Worm (Caenorhabditis elegans) whole organism, young adult: Measurements from ENCODE around the gene srg-64.

ENCODE experiments used
- B0019.2 ChIP-seq: fragments of 200-800 bp; sonication (Bioruptor generic); conservative IDR thresholded peaks from 2 replicates; pipeline ENCODE4 v1.3.6; 2022; ENCODE audit warnings: missing genetic modification reagents, missing genetic modification characterization, missing compliant biosample characterization
- B0261.1 ChIP-seq: sonication (generic microtip); optimal IDR thresholded peaks from 2 replicates; lab custom pipeline; 2016; ENCODE audit warnings: mild to moderate bottlenecking, missing genetic modification characterization, moderate library complexity, missing compliant biosample characterization
- D2030.7 ChIP-seq: fragments of 200-800 bp; sonication (Bioruptor generic); IDR thresholded peaks from 2 replicates; pipeline ENCODE4 v1.3.6; 2022; ENCODE audit warnings: missing genetic modification reagents, missing genetic modification characterization, missing compliant biosample characterization
- F10E7.11 ChIP-seq: sonication (generic microtip); optimal IDR thresholded peaks from 2 replicates; lab custom pipeline; 2017; ENCODE audit warnings: mild to moderate bottlenecking, missing genetic modification characterization, moderate library complexity, missing compliant biosample characterization
- F23B12.7 ChIP-seq: sonication (generic microtip); optimal IDR thresholded peaks from 2 replicates; lab custom pipeline; 2017; ENCODE audit warnings: missing genetic modification characterization, mild to moderate bottlenecking, missing compliant biosample characterization, antibody characterized with exemption, moderate library complexity; ENCODE audit not compliant: insufficient read depth
- F37B4.10 ChIP-seq: fragments of 200-800 bp; sonication (Bioruptor generic); IDR thresholded peaks from 2 replicates; pipeline ENCODE4 v1.3.6; 2022; ENCODE audit warnings: missing genetic modification characterization, missing compliant biosample characterization
- F39B2.1 ChIP-seq: fragments of 200-800 bp; sonication (Bioruptor generic); IDR thresholded peaks from 2 replicates; pipeline ENCODE4 v1.3.6; 2022; ENCODE audit warnings: missing genetic modification reagents, missing genetic modification characterization, missing compliant biosample characterization
- F49E8.2 ChIP-seq: sonication (generic microtip); optimal IDR thresholded peaks from 3 replicates; lab custom pipeline; 2017; ENCODE audit warnings: missing genetic modification characterization, mild to moderate bottlenecking, missing compliant biosample characterization, antibody characterized with exemption, moderate library complexity; ENCODE audit not compliant: insufficient read depth
- F55B11.4 ChIP-seq: sonication (generic microtip); optimal IDR thresholded peaks from 2 replicates; lab custom pipeline; 2016; ENCODE audit warnings: missing compliant biosample characterization, missing genetic modification characterization, borderline replicate concordance; ENCODE audit not compliant: insufficient read depth
- F57A8.1 ChIP-seq: fragments of 200-800 bp; sonication (Bioruptor generic); optimal IDR thresholded peaks from 2 replicates; lab custom pipeline; 2018; ENCODE audit warnings: mild to moderate bottlenecking, missing genetic modification characterization, moderate library complexity, missing compliant biosample characterization
- K11D2.4 ChIP-seq: fragments of 200-800 bp; sonication (Bioruptor generic); IDR thresholded peaks from 2 replicates; pipeline ENCODE4 v1.3.6; 2022; ENCODE audit warnings: missing genetic modification reagents, missing genetic modification characterization, missing compliant biosample characterization
- K12H6.12 ChIP-seq: fragments of 200-800 bp; sonication (Bioruptor generic); optimal IDR thresholded peaks from 2 replicates; lab custom pipeline; 2018; ENCODE audit warnings: mild to moderate bottlenecking, missing genetic modification characterization, missing compliant biosample characterization
- Y53F4B.3 ChIP-seq: fragments of 200-800 bp; sonication (Bioruptor generic); IDR thresholded peaks from 2 replicates; pipeline ENCODE4 v1.3.6; 2022; ENCODE audit warnings: missing genetic modification reagents, missing genetic modification characterization, missing compliant biosample characterization
- Y53G8AR.9 ChIP-seq: fragments of 200-800 bp; sonication (Bioruptor generic); conservative IDR thresholded peaks from 2 replicates; pipeline ENCODE4 v1.3.6; 2022; ENCODE audit warnings: missing genetic modification reagents, missing genetic modification characterization, missing compliant biosample characterization
- Y79H2A.3 ChIP-seq: fragments of 200-800 bp; sonication (Bioruptor generic); conservative IDR thresholded peaks from 2 replicates; pipeline ENCODE4 v1.3.6; 2022; ENCODE audit warnings: missing genetic modification reagents, missing genetic modification characterization, missing compliant biosample characterization
- aptf-2 ChIP-seq: fragments of 200-800 bp; sonication (Bioruptor generic); conservative IDR thresholded peaks from 2 replicates; pipeline ENCODE4 v1.3.6; 2022; ENCODE audit warnings: missing genetic modification reagents, missing genetic modification characterization, missing compliant biosample characterization
- aptf-3 ChIP-seq: fragments of 200-800 bp; sonication (Bioruptor generic); IDR thresholded peaks from 2 replicates; pipeline ENCODE4 v1.3.6; 2022; ENCODE audit warnings: missing genetic modification characterization, missing compliant biosample characterization
- atf-7 ChIP-seq: sonication (generic microtip); optimal IDR thresholded peaks from 2 replicates; lab custom pipeline; 2017; ENCODE audit warnings: mild to moderate bottlenecking, missing genetic modification characterization, missing compliant biosample characterization
- attf-6 ChIP-seq: fragments of 200-800 bp; sonication (Bioruptor generic); IDR thresholded peaks from 2 replicates; pipeline ENCODE4 v1.3.6; 2022; ENCODE audit warnings: missing genetic modification reagents, missing genetic modification characterization, missing compliant biosample characterization
- bed-1 ChIP-seq: fragments of 200-800 bp; sonication (Bioruptor generic); IDR thresholded peaks from 2 replicates; pipeline ENCODE4 v1.3.6; 2022; ENCODE audit warnings: missing genetic modification reagents, missing genetic modification characterization, missing compliant biosample characterization
- bed-2 ChIP-seq: fragments of 200-800 bp; sonication (Bioruptor generic); IDR thresholded peaks from 2 replicates; pipeline ENCODE4 v1.3.6; 2022; ENCODE audit warnings: missing genetic modification reagents, missing genetic modification characterization, missing compliant biosample characterization
- ccch-3 ChIP-seq: fragments of 200-800 bp; sonication (Bioruptor generic); optimal IDR thresholded peaks from 2 replicates; lab custom pipeline; 2018; ENCODE audit warnings: mild to moderate bottlenecking, missing genetic modification characterization, missing compliant biosample characterization
- ceh-79 ChIP-seq: sonication (generic microtip); optimal IDR thresholded peaks from 2 replicates; lab custom pipeline; 2017; ENCODE audit warnings: mild to moderate bottlenecking, missing genetic modification characterization, missing compliant biosample characterization
- chd-7 ChIP-seq: sonication (generic microtip); optimal IDR thresholded peaks from 2 replicates; lab custom pipeline; 2016; ENCODE audit warnings: mild to moderate bottlenecking, missing genetic modification characterization, moderate library complexity, missing compliant biosample characterization
- dox-1 ChIP-seq: fragments of 200-800 bp; sonication (Bioruptor generic); IDR thresholded peaks from 2 replicates; pipeline ENCODE4 v1.3.6; 2022; ENCODE audit warnings: missing genetic modification reagents, missing genetic modification characterization, missing compliant biosample characterization
- dpff-1 ChIP-seq: sonication (generic microtip); optimal IDR thresholded peaks from 2 replicates; lab custom pipeline; 2017; ENCODE audit warnings: mild to moderate bottlenecking, missing genetic modification characterization, missing compliant biosample characterization
- dpl-1 ChIP-seq: fragments of 150-350 bp; optimal IDR thresholded peaks from 2 replicates; lab custom pipeline; 2014; ENCODE audit warnings: missing biosample characterization, missing genetic modification reagents, missing genetic modification characterization
- egl-18 ChIP-seq: fragments of 200-800 bp; sonication (Bioruptor generic); IDR thresholded peaks from 2 replicates; pipeline ENCODE4 v1.3.6; 2022; ENCODE audit warnings: missing genetic modification reagents, missing genetic modification characterization, missing compliant biosample characterization
- egl-44 ChIP-seq: fragments of 200-800 bp; sonication (Bioruptor generic); IDR thresholded peaks from 2 replicates; pipeline ENCODE4 v1.3.6; 2022; ENCODE audit warnings: missing genetic modification reagents, missing genetic modification characterization, missing compliant biosample characterization
- hlh-12 ChIP-seq: sonication (generic microtip); optimal IDR thresholded peaks from 2 replicates; lab custom pipeline; 2016; ENCODE audit warnings: missing genetic modification characterization, missing compliant biosample characterization
- hmg-1.2 ChIP-seq: fragments of 200-800 bp; sonication (Bioruptor generic); IDR thresholded peaks from 2 replicates; pipeline ENCODE4 v1.3.6; 2022; ENCODE audit warnings: missing genetic modification reagents, missing genetic modification characterization, missing compliant biosample characterization
- let-526 ChIP-seq: fragments of 200-800 bp; sonication (Bioruptor generic); IDR thresholded peaks from 2 replicates; pipeline ENCODE4 v1.3.6; 2022; ENCODE audit warnings: missing genetic modification reagents, missing genetic modification characterization, missing compliant biosample characterization
- lin-40 ChIP-seq: sonication (generic microtip); optimal IDR thresholded peaks from 2 replicates; lab custom pipeline; 2016; ENCODE audit warnings: missing genetic modification characterization, mild to moderate bottlenecking, missing compliant biosample characterization, missing genotype, missing genetic modification reagents
- madf-8 ChIP-seq: fragments of 200-800 bp; sonication (Bioruptor generic); conservative IDR thresholded peaks from 2 replicates; pipeline ENCODE4 v1.3.6; 2022; ENCODE audit warnings: missing genetic modification reagents, missing genetic modification characterization, missing compliant biosample characterization
- mel-28 ChIP-seq: sonication (generic microtip); optimal IDR thresholded peaks from 2 replicates; lab custom pipeline; 2016; ENCODE audit warnings: borderline replicate concordance, mild to moderate bottlenecking, missing genetic modification characterization, missing compliant biosample characterization
- nfyb-1 ChIP-seq: fragments of 200-800 bp; sonication (Bioruptor generic); IDR thresholded peaks from 2 replicates; pipeline ENCODE4 v1.3.6; 2022; ENCODE audit warnings: missing genetic modification reagents, missing genetic modification characterization, missing compliant biosample characterization
- nhr-179 ChIP-seq: sonication (generic microtip); optimal IDR thresholded peaks from 2 replicates; lab custom pipeline; 2016; ENCODE audit warnings: mild to moderate bottlenecking, missing genetic modification characterization, missing compliant biosample characterization
- nhr-27 ChIP-seq: fragments of 200-800 bp; sonication (Bioruptor generic); optimal IDR thresholded peaks from 2 replicates; lab custom pipeline; 2018; ENCODE audit warnings: mild to moderate bottlenecking, missing genetic modification characterization, moderate library complexity, missing compliant biosample characterization
- nhr-80 ChIP-seq: sonication (generic microtip); optimal IDR thresholded peaks from 2 replicates; lab custom pipeline; 2016; ENCODE audit warnings: missing genetic modification characterization, missing compliant biosample characterization
- repo-1 ChIP-seq: sonication (generic microtip); optimal IDR thresholded peaks from 2 replicates; lab custom pipeline; 2017; ENCODE audit warnings: mild to moderate bottlenecking, missing genetic modification characterization, missing compliant biosample characterization
- rpc-1 ChIP-seq, 2 experiments: fragments of 150-350 bp in 1 of 2; sonication (generic microtip) in 1 of 2; optimal IDR thresholded peaks; 2 replicates each; lab custom pipeline; 2014 to 2018; ENCODE audit warnings: missing biosample characterization in 1 of 2, missing genetic modification characterization in 1 of 2, missing genetic modification reagents in 1 of 2, missing genotype in 1 of 2
- sdz-38 ChIP-seq: sonication (generic microtip); optimal IDR thresholded peaks from 2 replicates; lab custom pipeline; 2016; ENCODE audit warnings: missing genotype, missing genetic modification characterization, missing compliant biosample characterization
- sea-2 ChIP-seq: fragments of 200-800 bp; sonication (Bioruptor generic); IDR thresholded peaks from 2 replicates; pipeline ENCODE4 v1.3.6; 2022; ENCODE audit warnings: missing genetic modification characterization, missing compliant biosample characterization
- tbp1 ChIP-seq: fragments of 200-800 bp; sonication (Bioruptor generic); optimal IDR thresholded peaks from 2 replicates; lab custom pipeline; 2018; ENCODE audit warnings: mild to moderate bottlenecking, missing genetic modification characterization, missing compliant biosample characterization
- tbx-9 ChIP-seq: sonication (generic microtip); optimal IDR thresholded peaks from 2 replicates; lab custom pipeline; 2016; ENCODE audit warnings: borderline replicate concordance, missing genetic modification characterization, inconsistent platforms, missing compliant biosample characterization
- unc-130 ChIP-seq: sonication (generic microtip); optimal IDR thresholded peaks from 2 replicates; lab custom pipeline; 2016; ENCODE audit warnings: missing genetic modification reagents, missing genetic modification characterization, missing compliant biosample characterization
- unc-62 ChIP-seq: fragments of 150-350 bp; optimal IDR thresholded peaks from 2 replicates; lab custom pipeline; 2014; ENCODE audit warnings: missing biosample characterization, missing genetic modification reagents, missing genetic modification characterization
- zfh-2 ChIP-seq: fragments of 200-800 bp; sonication (Bioruptor generic); conservative IDR thresholded peaks from 2 replicates; pipeline ENCODE4 v1.3.6; 2022; ENCODE audit warnings: missing genetic modification reagents, missing genetic modification characterization, missing compliant biosample characterization
- ztf-26 ChIP-seq: sonication (generic microtip); optimal IDR thresholded peaks from 2 replicates; lab custom pipeline; 2017; ENCODE audit warnings: missing genetic modification characterization, missing compliant biosample characterization
- ztf-28 ChIP-seq: fragments of 200-800 bp; sonication (Bioruptor generic); IDR thresholded peaks from 2 replicates; pipeline ENCODE4 v1.3.6; 2022; ENCODE audit warnings: missing genetic modification reagents, missing genetic modification characterization, missing compliant biosample characterization

Gene srg-64

ce11 chrX:15736419-15736818 lies 4.0 kb downstream of the srg-64 start (continued):
- TF ChIP-seq F37B4.10 (GFP tag; lab: Robert Waterston, UW), result no peak
- TF ChIP-seq chd-7 (tag; lab: Kevin White, UChicago), result no peak
- no peak for TF ChIP-seq nhr-179 (tag; lab: Kevin White, UChicago)
- no peak for TF ChIP-seq attf-6
- TF ChIP-seq B0261.1, result peak; percentile 42
- peak; percentile 92 for TF ChIP-seq lin-40 (tag; lab: Kevin White, UChicago)
- TF ChIP-seq unc-130 (GFP tag; lab: Kevin White, UChicago), result no peak
- TF ChIP-seq ceh-79 (tag; lab: Kevin White, UChicago), result no peak
- peak; percentile 64; the same call in 1 of the 2 replicates for TF ChIP-seq nfyb-1 (GFP tag; lab: Robert Waterston, UW)
- TF ChIP-seq hlh-12 (tag; lab: Kevin White, UChicago), result no peak
- TF ChIP-seq atf-7 (tag; lab: Kevin White, UChicago), result peak; percentile 8
- TF ChIP-seq tbx-9, result no peak
- no peak for TF ChIP-seq unc-62 (GFP tag; lab: Kevin White, UChicago)
- TF ChIP-seq dpff-1, result no peak
- TF ChIP-seq hmg-1.2 (GFP tag; lab: Robert Waterston, UW), result peak; percentile 56
- no peak for TF ChIP-seq zfh-2 (GFP tag; lab: Robert Waterston, UW)
- peak; percentile 67 for TF ChIP-seq tbp1 (GFP tag; lab: Kevin White, UChicago)
- no peak for TF ChIP-seq ztf-28 (GFP tag; lab: Robert Waterston, UW)
- TF ChIP-seq aptf-3 (GFP tag; lab: Robert Waterston, UW), result no peak
- no peak for TF ChIP-seq let-526 (GFP tag; lab: Robert Waterston, UW)
- TF ChIP-seq F10E7.11 (tag; lab: Kevin White, UChicago), result no peak
- TF ChIP-seq egl-44 (GFP tag; lab: Robert Waterston, UW), result no peak
- no peak for TF ChIP-seq rpc-1 (optimal IDR thresholded peaks at IDR 0.05; lab: Kevin White, UChicago)
- no peak for TF ChIP-seq rpc-1 (tag; optimal IDR thresholded peaks at IDR 0.05; lab: Kevin White, UChicago)
- no peak for TF ChIP-seq repo-1 (tag; lab: Kevin White, UChicago)
- TF ChIP-seq sea-2, result no peak
- no peak for TF ChIP-seq nhr-27 (tag; lab: Kevin White, UChicago)
- peak; percentile 47 for TF ChIP-seq nhr-80 (tag; lab: Kevin White, UChicago)
- no peak for TF ChIP-seq F55B11.4 (tag; lab: Kevin White, UChicago)
- TF ChIP-seq mel-28 (tag; lab: Kevin White, UChicago), result no peak
- TF ChIP-seq D2030.7, result no peak
- TF ChIP-seq dox-1 (GFP tag; lab: Robert Waterston, UW), result peak; percentile 78
- no peak for TF ChIP-seq F49E8.2 (tag; lab: Kevin White, UChicago)
- no peak for TF ChIP-seq F39B2.1 (GFP tag; lab: Robert Waterston, UW)
- no peak for TF ChIP-seq bed-2 (GFP tag; lab: Robert Waterston, UW)
- TF ChIP-seq egl-18 (GFP tag; lab: Robert Waterston, UW), result no peak
- no peak for TF ChIP-seq madf-8 (GFP tag; lab: Robert Waterston, UW)
- no peak for TF ChIP-seq Y53F4B.3 (GFP tag; lab: Robert Waterston, UW)
- no peak for TF ChIP-seq F57A8.1 (GFP tag; lab: Kevin White, UChicago)
- TF ChIP-seq K11D2.4 (GFP tag; lab: Robert Waterston, UW), result peak; percentile 77
- TF ChIP-seq dpl-1 (GFP tag; lab: Kevin White, UChicago), result no peak
- TF ChIP-seq B0019.2 (GFP tag; lab: Robert Waterston, UW), result no peak
- peak; percentile 70 for TF ChIP-seq ztf-26 (tag; lab: Kevin White, UChicago)
- TF ChIP-seq sdz-38 (tag; lab: Kevin White, UChicago), result no peak
- TF ChIP-seq aptf-2 (GFP tag; lab: Robert Waterston, UW), result no peak
- no peak for TF ChIP-seq Y79H2A.3
- no peak for TF ChIP-seq bed-1 (GFP tag; lab: Robert Waterston, UW)
- no peak for TF ChIP-seq Y53G8AR.9 (GFP tag; lab: Robert Waterston, UW)
- TF ChIP-seq F23B12.7 (tag; lab: Kevin White, UChicago), result no peak
- no peak for TF ChIP-seq ccch-3 (GFP tag; lab: Kevin White, UChicago)
- peak; percentile 6 for TF ChIP-seq K12H6.12 (tag; lab: Kevin White, UChicago)
